Fruit fly (Drosophila melanogaster) whole organism, embryonic: ENCODE measurements around the gene RpS28-like.
A peak's percentile ranks its signal among the peaks of the same experiment; 100 is the strongest.

ENCODE experiments used
- Aef1 ChIP-seq: fragments of 200-800 bp; sonication (Bioruptor generic); IDR thresholded peaks from 3 replicates; pipeline ENCODE4 v1.3.6; 2022; ENCODE audit warnings: missing biosample characterization, missing genetic modification characterization
- CG2889 ChIP-seq: fragments of 200-800 bp; sonication (Bioruptor generic); IDR thresholded peaks from 3 replicates; pipeline ENCODE4 v1.3.6; 2022; ENCODE audit warnings: missing biosample characterization, missing genetic modification characterization
- CG31365 ChIP-seq: fragments of 200-800 bp; sonication (Bioruptor generic); optimal IDR thresholded peaks from 2 replicates; lab custom pipeline; 2018; ENCODE audit warnings: missing biosample characterization, mild to moderate bottlenecking, missing genetic modification characterization
- CG32772 ChIP-seq: fragments of 200-800 bp; sonication (Bioruptor generic); IDR thresholded peaks from 2 replicates; pipeline ENCODE4 v1.3.6; 2022; ENCODE audit warnings: missing biosample characterization, missing genetic modification characterization
- H2.0 ChIP-seq: fragments of 200-800 bp; sonication (Bioruptor generic); IDR thresholded peaks from 2 replicates; pipeline ENCODE4 v1.3.6; 2022; ENCODE audit warnings: missing biosample characterization, missing genetic modification characterization
- stc ChIP-seq: fragments of 200-800 bp; sonication (Bioruptor generic); IDR thresholded peaks from 2 replicates; pipeline ENCODE4 v1.3.6; 2022; ENCODE audit warnings: missing biosample characterization, missing genetic modification characterization
- ttk ChIP-seq: fragments of 200-800 bp; sonication (Bioruptor generic); IDR thresholded peaks from 2 replicates; pipeline ENCODE4 v2.1.2; 2022; ENCODE audit warnings: missing biosample characterization, missing genetic modification characterization

DNA sequence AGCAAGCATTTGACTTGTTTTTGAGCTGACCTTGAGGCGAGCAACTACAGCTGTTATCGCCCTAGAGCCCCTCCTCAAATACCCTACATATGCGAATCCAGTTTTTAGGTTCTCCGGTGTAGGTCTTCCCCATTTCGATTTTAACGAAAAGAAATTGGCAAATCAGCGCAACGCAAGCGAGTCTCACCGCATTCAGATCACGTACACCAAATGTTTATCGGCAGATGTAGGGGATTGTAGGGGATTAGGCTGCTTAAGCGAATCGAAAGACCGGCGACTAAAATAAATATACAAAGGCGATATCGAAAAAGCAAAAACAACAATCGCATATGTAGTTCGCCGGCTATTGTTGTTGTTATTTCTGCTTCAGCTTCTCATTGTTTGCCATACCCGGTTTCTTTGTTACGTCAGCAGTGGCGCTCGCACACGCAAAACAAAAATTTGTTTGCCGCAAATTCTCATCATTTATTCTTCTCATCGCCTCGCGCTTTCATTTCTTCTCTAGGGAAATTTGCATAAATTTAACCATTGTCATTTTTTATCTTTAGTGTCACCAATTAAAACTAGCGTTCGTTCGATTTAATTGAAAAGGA is 48.5 kb upstream of the RpS28-like start:
- TF ChIP-seq stc (GFP tag; lab: Robert Waterston, UW) (peak; percentile 39; the same call in 1 of the 2 replicates), CG31365 (peak; percentile 48), CG2889 (GFP tag; lab: Robert Waterston, UW) (0 out of 3 replicates have a peak, but pooled peaks have one; percentile 22), ttk (GFP tag; lab: Robert Waterston, UW) (0 out of 2 replicates have a peak, but pooled peaks have one; percentile 16), Aef1 (peak; percentile 72), CG32772 (GFP tag; lab: Robert Waterston, UW) (peak; percentile 63; the same call in 1 of the 2 replicates), H2.0 (peak; percentile 68)
